Fruit fly (Drosophila melanogaster): Measurements from ENCODE around the gene CG12121.

DNA sequence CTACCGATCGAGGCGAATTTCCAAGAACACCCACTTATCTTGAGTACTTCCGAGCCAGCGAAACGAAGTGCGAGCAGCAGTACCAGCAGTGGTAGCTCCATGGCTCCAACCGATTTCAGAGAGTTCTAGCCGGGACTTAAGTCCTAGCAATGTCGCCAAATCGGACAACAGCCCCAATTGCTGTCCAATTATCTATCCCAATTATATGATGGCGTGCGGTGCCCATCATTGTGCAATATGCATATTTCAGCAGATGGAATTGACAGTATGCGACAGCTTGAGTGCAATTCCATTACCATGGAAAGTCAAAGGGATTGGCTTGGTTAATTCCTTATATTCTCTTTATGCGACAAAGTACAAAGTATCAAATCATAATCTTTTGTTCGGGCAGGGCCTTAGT lies 4.3 kb upstream of the CG12121 start, which contains the start of gene Ir8a:
- TF ChIP-seq D1 (tag; optimal IDR thresholded peaks at IDR 0.05) (no peak), CG17806 (tag; optimal IDR thresholded peaks at IDR 0.05) (no peak), gl (tag; optimal IDR thresholded peaks at IDR 0.05) (no peak), CG12605 (GFP tag; IDR thresholded peaks at IDR 0.05) (no peak), fd96Ca (GFP tag; IDR thresholded peaks at IDR 0.05) (no peak), CG34367 (tag; optimal IDR thresholded peaks at IDR 0.05) (no peak)
